Fruit fly (Drosophila melanogaster): ENCODE measurements around the gene CG6996.

DNA sequence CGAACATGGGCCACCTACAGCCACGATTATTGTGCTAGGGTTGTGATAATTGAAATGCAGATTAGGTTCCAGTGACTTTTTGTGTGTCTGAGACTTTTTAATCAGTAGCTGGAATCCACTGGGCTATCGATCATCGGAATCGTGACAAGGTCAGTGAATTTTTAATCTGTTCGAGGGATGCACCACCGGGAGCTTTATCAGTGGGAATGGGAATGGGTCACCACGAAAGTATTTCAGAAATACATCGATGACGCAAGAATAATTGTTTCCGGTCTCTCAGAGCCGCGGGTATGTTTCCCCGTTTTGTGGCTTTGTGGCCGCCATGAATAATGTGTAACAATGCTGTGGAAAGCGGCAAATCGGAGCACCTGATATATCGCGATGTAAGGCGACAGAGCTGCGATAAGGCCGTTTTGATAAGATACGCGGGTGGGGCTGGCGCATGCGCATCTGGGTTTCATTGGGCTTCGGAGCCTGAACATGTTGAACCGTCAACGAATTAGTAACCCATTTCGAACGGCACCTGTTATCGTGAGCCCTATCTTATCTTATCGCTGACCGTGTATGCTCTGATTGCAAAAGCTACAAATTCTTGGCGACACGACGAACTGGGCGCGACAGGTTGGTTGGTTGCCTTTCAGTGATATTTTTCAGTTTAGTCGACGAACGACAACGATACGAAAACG, 19.3 kb upstream of the CG6996 start, which contains the start of gene Ssk:
- TF ChIP-seq CG1620 (GFP tag; optimal IDR thresholded peaks at IDR 0.05) (no peak), cic (GFP tag; optimal IDR thresholded peaks at IDR 0.05) (peak; percentile 91), bab1 (GFP tag; optimal IDR thresholded peaks at IDR 0.05) (no peak), cnc (optimal IDR thresholded peaks at IDR 0.05) (no peak), Hr96 (GFP tag; optimal IDR thresholded peaks at IDR 0.05) (peak; percentile 33), Mnt (GFP tag; optimal IDR thresholded peaks at IDR 0.05) (no peak), kay (GFP tag; ENCODE audit: borderline replicate concordance) (peak; percentile 97), toe (GFP tag; optimal IDR thresholded peaks at IDR 0.05) (peak; percentile 60), Crg-1 (GFP tag; optimal IDR thresholded peaks at IDR 0.05) (no peak), CG5204 (GFP tag; optimal IDR thresholded peaks at IDR 0.05) (no peak), CG11617 (GFP tag; optimal IDR thresholded peaks at IDR 0.05) (peak; percentile 29), tj (GFP tag; optimal IDR thresholded peaks at IDR 0.05) (peak; percentile 37), CG33017 (tag; optimal IDR thresholded peaks at IDR 0.05) (peak; percentile 37)
